Worm (Caenorhabditis elegans): ENCODE data around the gene pfn-3.

- TF ChIP-seq flt-1 (GFP tag; IDR thresholded peaks at IDR 0.05) (no peak), klf-2 (GFP tag; conservative IDR thresholded peaks at IDR 0.05) (no peak)
Observed at ce11 chrX:1044327-1044726, 36.1 kb downstream of the pfn-3 start.
